Fruit fly (Drosophila melanogaster) whole organism, embryonic: ENCODE data around the gene Tbcd.

Experiments
- BEAF-32 ChIP-seq: fragments of 200-800 bp; sonication (Bioruptor generic); optimal IDR thresholded peaks from 3 replicates; lab custom pipeline; 2017; ENCODE audit warnings: missing biosample characterization, missing genetic modification characterization, mild to moderate bottlenecking, moderate library complexity, missing genetic modification reagents
- CG10274 ChIP-seq: fragments of 200-800 bp; sonication (Bioruptor generic); optimal IDR thresholded peaks from 3 replicates; lab custom pipeline; 2017; ENCODE audit warnings: missing biosample characterization, mild to moderate bottlenecking, missing genetic modification characterization
- CG10543 ChIP-seq: fragments of 200-800 bp; sonication (Bioruptor generic); optimal IDR thresholded peaks from 3 replicates; lab custom pipeline; 2017; ENCODE audit warnings: missing biosample characterization, mild to moderate bottlenecking, missing genetic modification characterization, moderate library complexity
- CG12219 ChIP-seq: fragments of 200-800 bp; sonication (Bioruptor generic); optimal IDR thresholded peaks from 3 replicates; lab custom pipeline; 2018; ENCODE audit warnings: missing biosample characterization, mild to moderate bottlenecking, missing genetic modification characterization
- CG1233 ChIP-seq: fragments of 200-800 bp; sonication (Bioruptor generic); optimal IDR thresholded peaks from 4 replicates; lab custom pipeline; 2018; ENCODE audit warnings: missing biosample characterization, mild to moderate bottlenecking, missing genetic modification characterization
- CG13894 ChIP-seq: fragments of 200-800 bp; sonication (Bioruptor generic); optimal IDR thresholded peaks from 3 replicates; lab custom pipeline; 2018; ENCODE audit warnings: missing biosample characterization, mild to moderate bottlenecking, missing genetic modification characterization, moderate library complexity
- CG14050 ChIP-seq: fragments of 200-800 bp; sonication (Bioruptor generic); IDR thresholded peaks from 3 replicates; pipeline ENCODE4 v1.3.6; 2022; ENCODE audit warnings: missing biosample characterization, missing genetic modification characterization
- CG17568 ChIP-seq: fragments of 200-800 bp; sonication (Bioruptor generic); optimal IDR thresholded peaks from 2 replicates; lab custom pipeline; 2018; ENCODE audit warnings: missing biosample characterization, mild to moderate bottlenecking, missing genetic modification characterization, moderate library complexity
- CG17912 ChIP-seq: fragments of 200-800 bp; sonication (Bioruptor generic); optimal IDR thresholded peaks from 2 replicates; lab custom pipeline; 2018; ENCODE audit warnings: missing biosample characterization, mild to moderate bottlenecking, missing genetic modification characterization
- CG2129 ChIP-seq: fragments of 200-800 bp; sonication (Bioruptor generic); IDR thresholded peaks from 2 replicates; pipeline ENCODE4 v1.3.6; 2022; ENCODE audit warnings: missing biosample characterization, missing genetic modification characterization; ENCODE audit not compliant: partially characterized antibody
- CG31365 ChIP-seq: fragments of 200-800 bp; sonication (Bioruptor generic); optimal IDR thresholded peaks from 2 replicates; lab custom pipeline; 2018; ENCODE audit warnings: missing biosample characterization, mild to moderate bottlenecking, missing genetic modification characterization
- CG3163 ChIP-seq: fragments of 200-800 bp; sonication (Bioruptor generic); optimal IDR thresholded peaks from 3 replicates; lab custom pipeline; 2016; ENCODE audit warnings: missing biosample characterization, missing genetic modification characterization
- CG3847 ChIP-seq: fragments of 200-800 bp; sonication (Bioruptor generic); IDR thresholded peaks from 2 replicates; pipeline ENCODE4 v1.3.6; 2022; ENCODE audit warnings: missing biosample characterization, missing genetic modification characterization
- CG5180 ChIP-seq: fragments of 200-800 bp; sonication (Bioruptor generic); optimal IDR thresholded peaks from 3 replicates; lab custom pipeline; 2017; ENCODE audit warnings: missing biosample characterization, missing genetic modification characterization, mild to moderate bottlenecking, moderate library complexity, missing genetic modification reagents
- CG6813 ChIP-seq: fragments of 200-800 bp; sonication (Bioruptor generic); optimal IDR thresholded peaks from 2 replicates; lab custom pipeline; 2017; ENCODE audit warnings: missing biosample characterization, missing genetic modification characterization, mild to moderate bottlenecking, moderate library complexity, missing genetic modification reagents
- CG9797 ChIP-seq: fragments of 200-800 bp; sonication (Bioruptor generic); optimal IDR thresholded peaks from 3 replicates; lab custom pipeline; 2018; ENCODE audit warnings: missing biosample characterization, mild to moderate bottlenecking, missing genetic modification characterization
- CG9876 ChIP-seq: fragments of 200-800 bp; sonication (Bioruptor generic); optimal IDR thresholded peaks from 2 replicates; lab custom pipeline; 2016; ENCODE audit warnings: missing biosample characterization, missing genetic modification characterization
- CoRest ChIP-seq: fragments of 200-800 bp; sonication (Bioruptor generic); optimal IDR thresholded peaks from 3 replicates; lab custom pipeline; 2018; ENCODE audit warnings: missing biosample characterization, mild to moderate bottlenecking, missing genetic modification characterization, moderate library complexity
- Drgx ChIP-seq: fragments of 200-800 bp; sonication (Bioruptor generic); IDR thresholded peaks from 2 replicates; pipeline ENCODE4 v1.3.6; 2022; ENCODE audit warnings: missing biosample characterization, missing genetic modification characterization
- Eip74EF ChIP-seq, 2 experiments: fragments of 200-800 bp in 1 of 2; fragments of >200 bp in 1 of 2; sonication (Bioruptor generic) in 1 of 2; optimal IDR thresholded peaks; 2 replicates each; lab custom pipeline; 2017 to 2019; ENCODE audit warnings: missing biosample characterization in 2 of 2, missing genetic modification characterization in 2 of 2, mild to moderate bottlenecking in 1 of 2, moderate library complexity in 1 of 2
- Hmr ChIP-seq: fragments of 200-800 bp; sonication (Bioruptor generic); optimal IDR thresholded peaks from 3 replicates; lab custom pipeline; 2017; ENCODE audit warnings: mild to moderate bottlenecking, missing biosample characterization, missing genetic modification reagents, missing genetic modification characterization
- Lhr ChIP-seq: fragments of 200-800 bp; sonication (Bioruptor generic); optimal IDR thresholded peaks from 3 replicates; lab custom pipeline; 2017; ENCODE audit warnings: mild to moderate bottlenecking, missing biosample characterization, missing genetic modification reagents, missing genetic modification characterization
- Lim3 ChIP-seq: fragments of 200-800 bp; sonication (Bioruptor generic); IDR thresholded peaks from 2 replicates; pipeline ENCODE4 v1.3.6; 2022; ENCODE audit warnings: missing biosample characterization, missing genetic modification characterization
- Oaz ChIP-seq: fragments of 200-800 bp; sonication (Bioruptor generic); IDR thresholded peaks from 2 replicates; pipeline ENCODE4 v1.3.6; 2022; ENCODE audit warnings: missing biosample characterization, missing genetic modification characterization
- Pdp1 ChIP-seq, 2 experiments: fragments of 200-800 bp; sonication (Bioruptor generic); optimal IDR thresholded peaks; 3 replicates each; lab custom pipeline; 2016; ENCODE audit warnings: missing biosample characterization in 2 of 2, missing genetic modification characterization in 2 of 2, mild to moderate bottlenecking in 1 of 2, moderate library complexity in 1 of 2
- Spps ChIP-seq: fragments of 200-800 bp; sonication (Bioruptor generic); optimal IDR thresholded peaks from 2 replicates; lab custom pipeline; 2018; ENCODE audit warnings: missing biosample characterization, mild to moderate bottlenecking, missing genetic modification characterization
- ato ChIP-seq: fragments of 200-800 bp; sonication (Bioruptor generic); IDR thresholded peaks from 2 replicates; pipeline ENCODE4 v1.3.6; 2022; ENCODE audit warnings: missing biosample characterization, missing genetic modification characterization; ENCODE audit not compliant: partially characterized antibody
- caup ChIP-seq: fragments of 200-800 bp; sonication (Bioruptor generic); optimal IDR thresholded peaks from 3 replicates; lab custom pipeline; 2017; ENCODE audit warnings: missing biosample characterization, mild to moderate bottlenecking, missing genetic modification characterization, moderate library complexity; ENCODE audit not compliant: severe bottlenecking
- chif ChIP-seq, 2 experiments: fragments of 200-800 bp; sonication (Bioruptor generic); optimal IDR thresholded peaks; 3 replicates each; lab custom pipeline; 2016; ENCODE audit warnings: missing biosample characterization in 2 of 2, missing genetic modification characterization in 2 of 2
- chinmo ChIP-seq: fragments of 200-800 bp; sonication (Bioruptor generic); IDR thresholded peaks from 4 replicates; pipeline ENCODE4 v1.3.6; 2022; ENCODE audit warnings: missing biosample characterization, missing genetic modification characterization; ENCODE audit not compliant: partially characterized antibody
- crol ChIP-seq: fragments of 200-800 bp; sonication (Bioruptor generic); IDR thresholded peaks from 2 replicates; pipeline ENCODE4 v1.3.6; 2022; ENCODE audit warnings: missing biosample characterization, missing genetic modification characterization
- cwo ChIP-seq: fragments of 200-800 bp; sonication (Bioruptor generic); optimal IDR thresholded peaks from 3 replicates; lab custom pipeline; 2017; ENCODE audit warnings: missing biosample characterization, missing genetic modification characterization, mild to moderate bottlenecking, moderate library complexity, missing genetic modification reagents
- dati ChIP-seq: fragments of 200-800 bp; sonication (Bioruptor generic); IDR thresholded peaks from 2 replicates; pipeline ENCODE4 v1.3.6; 2022; ENCODE audit warnings: missing biosample characterization, missing genetic modification characterization
- dmrt11E ChIP-seq: fragments of 200-800 bp; sonication (Bioruptor generic); optimal IDR thresholded peaks from 3 replicates; lab custom pipeline; 2018; ENCODE audit warnings: missing biosample characterization, mild to moderate bottlenecking, missing genetic modification characterization, moderate library complexity
- dysf ChIP-seq: fragments of 200-800 bp; sonication (Bioruptor generic); IDR thresholded peaks from 3 replicates; pipeline ENCODE4 v1.3.6; 2022; ENCODE audit warnings: missing biosample characterization, missing genetic modification characterization
- emc ChIP-seq: fragments of 200-800 bp; sonication (Bioruptor generic); optimal IDR thresholded peaks from 2 replicates; lab custom pipeline; 2016; ENCODE audit warnings: missing biosample characterization, missing genetic modification characterization
- ems ChIP-seq: fragments of 200-800 bp; sonication (Bioruptor generic); optimal IDR thresholded peaks from 3 replicates; lab custom pipeline; 2016; ENCODE audit warnings: missing biosample characterization, missing genetic modification characterization
- exex ChIP-seq: fragments of 200-800 bp; sonication (Bioruptor generic); optimal IDR thresholded peaks from 4 replicates; lab custom pipeline; 2018; ENCODE audit warnings: missing biosample characterization, mild to moderate bottlenecking, missing genetic modification characterization, moderate library complexity
- nerfin-2 ChIP-seq: fragments of 200-800 bp; sonication (Bioruptor generic); IDR thresholded peaks from 2 replicates; pipeline ENCODE4 v1.3.6; 2022; ENCODE audit warnings: missing biosample characterization, missing genetic modification characterization; ENCODE audit not compliant: partially characterized antibody
- nom ChIP-seq: fragments of 200-800 bp; sonication (Bioruptor generic); optimal IDR thresholded peaks from 2 replicates; lab custom pipeline; 2017; ENCODE audit warnings: missing biosample characterization, missing genetic modification characterization, mild to moderate bottlenecking, moderate library complexity, missing genetic modification reagents
- otp ChIP-seq: fragments of 200-800 bp; sonication (Bioruptor generic); IDR thresholded peaks from 3 replicates; pipeline ENCODE4, ENCODE4 v1.3.6; 2022; ENCODE audit warnings: missing biosample characterization, missing genetic modification characterization
- run ChIP-seq: fragments of 200-800 bp; sonication (Bioruptor generic); optimal IDR thresholded peaks from 3 replicates; lab custom pipeline; 2018; ENCODE audit warnings: missing biosample characterization, mild to moderate bottlenecking, missing genetic modification characterization
- sd ChIP-seq: fragments of 200-800 bp; sonication (Bioruptor generic); optimal IDR thresholded peaks from 3 replicates; lab custom pipeline; 2018; ENCODE audit warnings: missing biosample characterization, mild to moderate bottlenecking, missing genetic modification characterization, moderate library complexity
- trh ChIP-seq: fragments of 200-800 bp; sonication (Bioruptor generic); optimal IDR thresholded peaks from 2 replicates; lab custom pipeline; 2016; ENCODE audit warnings: missing biosample characterization, missing genetic modification characterization
- unpg ChIP-seq: fragments of 200-800 bp; sonication (Bioruptor generic); optimal IDR thresholded peaks from 3 replicates; lab custom pipeline; 2018; ENCODE audit warnings: missing biosample characterization, mild to moderate bottlenecking, missing genetic modification characterization, moderate library complexity
- wek ChIP-seq: fragments of 200-800 bp; sonication (Bioruptor generic); optimal IDR thresholded peaks from 3 replicates; lab custom pipeline; 2018; ENCODE audit warnings: missing biosample characterization, mild to moderate bottlenecking, missing genetic modification characterization, moderate library complexity

Tbcd gene

DNA sequence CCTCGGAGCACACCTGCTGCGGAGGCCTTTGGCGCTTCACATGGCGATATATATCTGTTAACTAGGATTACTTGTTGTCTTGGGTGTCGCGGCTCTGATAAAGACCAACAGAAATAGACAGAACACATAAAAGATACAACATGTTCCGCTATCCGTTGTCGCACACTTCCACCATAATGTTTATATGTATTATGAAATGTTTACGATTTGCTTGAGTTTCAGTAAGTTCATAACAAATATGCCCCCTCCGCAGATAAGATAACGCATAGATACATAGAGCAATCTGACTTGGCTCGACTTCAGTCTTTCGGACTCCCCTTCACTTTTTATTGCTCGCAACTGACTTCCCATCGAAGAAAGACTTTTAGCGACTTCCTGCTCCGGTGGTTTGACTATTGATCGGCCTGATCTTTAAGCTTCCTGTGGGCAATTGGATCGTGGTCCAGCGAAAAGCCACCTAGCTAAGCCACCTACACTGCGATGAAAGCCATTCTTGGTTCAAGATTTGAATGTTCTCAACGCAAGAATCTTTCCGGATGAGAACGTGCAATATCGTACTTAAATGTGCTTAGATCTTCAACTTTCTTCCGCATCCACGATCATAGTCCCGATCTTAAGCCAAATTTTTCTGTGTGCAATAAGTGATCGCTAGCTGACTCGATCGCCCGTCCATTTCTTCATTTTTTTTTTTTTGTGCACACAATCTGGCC is 21.0 kb downstream of the Tbcd start (continued):
- TF ChIP-seq Hmr (GFP tag; lab: Kevin White, UChicago) (peak; percentile 34), CG3163 (GFP tag; lab: Kevin White, UChicago) (no peak), CG17568 (GFP tag; lab: Kevin White, UChicago) (peak; percentile 74), CG10274 (GFP tag; lab: Kevin White, UChicago) (peak; percentile 37), CG14050 (GFP tag; lab: Robert Waterston, UW) (no peak), unpg (peak; percentile 33), CG17912 (GFP tag; lab: Kevin White, UChicago) (peak; percentile 49), CG12219 (GFP tag; lab: Kevin White, UChicago) (peak; percentile 63), nerfin-2 (GFP tag; lab: Robert Waterston, UW) (no peak), chif (GFP tag; optimal IDR thresholded peaks at IDR 0.05; lab: Kevin White, UChicago) (no peak), Lim3 (GFP tag; lab: Robert Waterston, UW) (0 out of 2 replicates have a peak, but pooled peaks have one; percentile 6), run (tag; lab: Kevin White, UChicago) (peak; percentile 40), Pdp1 (GFP tag; optimal IDR thresholded peaks at IDR 0.05; lab: Kevin White, UChicago) (peak in 1 of 2 experiments; percentile 65), CG6813 (GFP tag; lab: Kevin White, UChicago) (peak; percentile 70), exex (tag; lab: Kevin White, UChicago) (peak; percentile 67), CG31365 (peak; percentile 57), CG1233 (GFP tag; lab: Kevin White, UChicago) (peak; percentile 18), Drgx (GFP tag; lab: Robert Waterston, UW) (peak; percentile 81), wek (GFP tag; lab: Kevin White, UChicago) (peak; percentile 73), dmrt11E (tag; lab: Kevin White, UChicago) (peak; percentile 10)

DNA sequence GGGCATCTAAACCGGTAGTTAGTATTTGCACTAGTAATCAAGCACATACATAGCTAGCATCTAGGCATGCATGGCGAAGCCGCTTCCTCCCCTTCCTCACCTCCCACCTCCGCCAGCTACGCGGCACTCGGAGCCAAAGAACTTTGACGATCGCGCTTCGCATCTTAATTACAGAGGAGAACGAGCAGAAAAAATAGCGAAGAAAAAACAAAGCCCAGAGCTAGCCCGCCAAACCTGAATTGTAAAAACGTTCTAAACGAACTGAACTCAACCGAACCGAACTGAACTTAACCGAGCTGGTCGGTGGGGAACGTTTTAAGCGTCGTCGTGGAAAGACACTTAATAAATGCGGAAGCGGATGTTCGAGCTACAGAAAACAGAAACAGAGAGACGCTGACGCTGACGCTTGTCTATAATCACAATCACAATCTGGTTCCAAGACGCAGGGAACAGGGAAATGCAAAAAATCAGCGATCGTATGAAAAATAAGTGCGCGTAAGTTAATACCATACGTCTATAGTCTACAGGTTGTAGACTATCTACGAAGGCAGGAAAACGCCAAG is 21.7 kb downstream of the Tbcd start:
- peak; percentile 91; the same call in 3 of the 4 replicates for TF ChIP-seq chinmo (GFP tag; lab: Robert Waterston, UW)
- no peak for TF ChIP-seq Oaz
- no peak for TF ChIP-seq Spps
- TF ChIP-seq CG2129 (GFP tag; lab: Robert Waterston, UW) = no peak
- TF ChIP-seq CG5180 (GFP tag; lab: Kevin White, UChicago) = no peak
- no peak for TF ChIP-seq emc
- peak in 1 of 2 experiments; percentile 55 for TF ChIP-seq Eip74EF (GFP tag; optimal IDR thresholded peaks at IDR 0.05; lab: Kevin White, UChicago)
- no peak for TF ChIP-seq ato (GFP tag; lab: Robert Waterston, UW)
- TF ChIP-seq ems (GFP tag; lab: Kevin White, UChicago) = no peak
- TF ChIP-seq dati (GFP tag; lab: Robert Waterston, UW) = no peak
- no peak for TF ChIP-seq Lhr (GFP tag; lab: Kevin White, UChicago)
- no peak for TF ChIP-seq dysf
- no peak for TF ChIP-seq CG3847 (GFP tag; lab: Robert Waterston, UW)
- peak; percentile 2 for TF ChIP-seq nom (GFP tag; lab: Kevin White, UChicago)
- TF ChIP-seq trh = no peak
- no peak for TF ChIP-seq otp (GFP tag; lab: Robert Waterston, UW)
- TF ChIP-seq CG10543 (GFP tag; lab: Kevin White, UChicago) = peak; percentile 36
- no peak for TF ChIP-seq CG9876 (GFP tag; lab: Kevin White, UChicago)
- TF ChIP-seq CG13894 (tag; lab: Kevin White, UChicago) = peak; percentile 11
- peak; percentile 56 for TF ChIP-seq crol (GFP tag; lab: Robert Waterston, UW)
- TF ChIP-seq BEAF-32 (GFP tag; lab: Kevin White, UChicago) = no peak
- TF ChIP-seq cwo (GFP tag; lab: Kevin White, UChicago) = no peak
- TF ChIP-seq caup (GFP tag; lab: Kevin White, UChicago) = no peak
- no peak for TF ChIP-seq CoRest (tag; lab: Kevin White, UChicago)
- TF ChIP-seq CG9797 = no peak
- peak; percentile 23 for TF ChIP-seq sd (tag; lab: Kevin White, UChicago)
